Worm (Caenorhabditis elegans): ENCODE data around the gene C56G2.22.
A peak's percentile ranks its signal among the peaks of the same experiment; 100 is the strongest.

Gene C56G2.22

DNA sequence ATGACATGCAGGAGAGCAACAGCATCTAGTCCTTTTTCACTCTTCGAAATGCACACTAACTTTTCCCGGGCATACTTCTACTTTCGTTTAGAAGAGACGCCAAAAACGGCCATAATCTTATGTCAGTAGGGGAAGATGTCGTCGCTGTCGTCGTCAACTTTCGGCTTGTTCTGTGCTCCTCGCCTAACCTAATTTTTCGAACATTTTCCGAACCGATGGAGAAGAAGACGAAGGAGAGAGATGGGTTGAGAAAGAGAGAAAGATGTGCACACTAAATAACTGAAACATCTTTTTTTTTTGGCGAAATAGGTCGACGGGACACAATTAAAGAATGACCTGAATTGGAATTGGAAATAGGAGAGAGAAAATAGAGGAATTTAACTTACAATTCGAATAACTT lies 35.9 kb upstream of the C56G2.22 start:
- TF ChIP-seq elt-2 (tag; optimal IDR thresholded peaks at IDR 0.05) (no peak), ama-1 (optimal IDR thresholded peaks at IDR 0.05) (no peak), sox-2 (GFP tag; IDR thresholded peaks at IDR 0.05) (no peak), unc-42 (tag; optimal IDR thresholded peaks at IDR 0.05) (peak; percentile 90), nfya-1 (tag; optimal IDR thresholded peaks at IDR 0.05) (no peak)

DNA sequence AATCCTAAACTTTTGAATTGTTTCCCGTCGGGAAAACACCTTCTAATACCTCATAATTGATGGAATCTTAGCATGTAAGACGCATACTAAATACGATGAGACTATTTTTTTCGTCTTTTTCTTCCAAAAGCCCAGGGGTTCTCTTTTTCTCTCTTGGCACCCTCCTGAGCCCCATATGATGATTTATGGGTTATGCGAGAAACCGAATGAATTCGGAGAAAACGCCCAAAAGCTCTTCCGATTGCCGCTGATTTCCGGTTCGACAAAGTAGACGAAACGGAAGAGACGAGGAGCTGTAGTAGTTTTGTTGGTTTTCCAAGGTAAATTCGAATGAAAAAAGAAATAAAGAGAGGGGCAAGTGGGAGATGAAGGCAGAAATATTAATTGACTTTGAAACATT lies 34.8 kb upstream of the C56G2.22 start:
- TF ChIP-seq ama-1 (optimal IDR thresholded peaks at IDR 0.05) (no peak), odd-2 (tag; optimal IDR thresholded peaks at IDR 0.05) (no peak), dmd-4 (tag; optimal IDR thresholded peaks at IDR 0.05; ENCODE audit: borderline replicate concordance) (no peak)

DNA sequence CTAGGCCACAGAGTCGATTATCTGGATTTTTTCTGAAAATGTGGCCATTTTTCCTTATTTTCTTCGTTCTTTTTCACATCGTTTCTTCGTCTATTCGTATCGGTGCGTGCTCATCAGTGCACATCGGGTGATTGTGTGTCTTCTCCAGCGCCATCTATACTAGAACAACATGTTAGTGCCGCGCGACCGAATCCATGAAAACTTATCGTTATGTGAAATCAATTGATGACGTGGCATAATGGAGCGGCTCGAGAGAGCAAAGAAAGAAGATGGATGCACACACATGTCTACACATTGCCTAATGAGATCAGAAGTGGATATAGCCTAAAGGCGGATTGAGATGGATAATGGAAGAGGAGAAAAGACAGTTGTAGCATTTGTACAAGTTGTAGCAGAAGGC lies 34.0 kb upstream of the C56G2.22 start:
- peak; percentile 34 for TF ChIP-seq unc-42 (tag; optimal IDR thresholded peaks at IDR 0.05)
- no peak for TF ChIP-seq nhr-11 (tag; optimal IDR thresholded peaks at IDR 0.05)

DNA sequence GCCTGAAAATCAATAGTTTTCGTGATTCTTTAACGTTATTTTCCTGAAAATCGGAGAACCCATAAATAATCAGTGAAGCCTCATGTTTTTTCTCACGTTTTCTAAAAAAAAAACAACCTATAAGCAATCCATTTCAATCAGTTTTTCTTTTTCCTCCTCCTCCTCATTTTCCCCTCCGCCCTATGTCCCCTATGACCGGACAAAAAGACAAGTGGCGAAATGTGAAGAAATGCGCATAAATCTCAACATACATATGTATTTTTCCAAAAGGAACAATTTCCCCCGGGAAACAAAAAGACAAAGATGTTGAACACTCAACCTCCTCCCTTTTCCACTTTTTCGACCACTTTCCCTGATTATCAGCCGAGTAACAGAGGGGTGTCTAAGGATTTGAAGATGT lies 30.7 kb upstream of the C56G2.22 start:
- no peak for TF ChIP-seq ceh-2 (tag; optimal IDR thresholded peaks at IDR 0.05)
- TF ChIP-seq ets-4 (tag; optimal IDR thresholded peaks at IDR 0.05), result no peak
- TF ChIP-seq mec-3 (tag; optimal IDR thresholded peaks at IDR 0.05; ENCODE audit: borderline replicate concordance), result no peak
- TF ChIP-seq eyg-1 (tag; optimal IDR thresholded peaks at IDR 0.05), result no peak
- no peak for TF ChIP-seq sdc-2 (tag; optimal IDR thresholded peaks at IDR 0.05)
- TF ChIP-seq ceh-30 (tag; optimal IDR thresholded peaks at IDR 0.05), result no peak
- TF ChIP-seq ceh-14 (tag; optimal IDR thresholded peaks at IDR 0.05), result no peak
- no peak for TF ChIP-seq pha-4 (tag; optimal IDR thresholded peaks at IDR 0.05)
- TF ChIP-seq pax-1 (tag; optimal IDR thresholded peaks at IDR 0.05), result no peak
- no peak for TF ChIP-seq tbx-7 (tag; optimal IDR thresholded peaks at IDR 0.05)
- no peak for TF ChIP-seq dve-1 (tag; optimal IDR thresholded peaks at IDR 0.05)
- TF ChIP-seq nhr-11 (tag; optimal IDR thresholded peaks at IDR 0.05), result no peak
- no peak for TF ChIP-seq rnt-1 (tag; optimal IDR thresholded peaks at IDR 0.05)
- TF ChIP-seq C38D4.7 (GFP tag; optimal IDR thresholded peaks at IDR 0.05), result no peak

DNA sequence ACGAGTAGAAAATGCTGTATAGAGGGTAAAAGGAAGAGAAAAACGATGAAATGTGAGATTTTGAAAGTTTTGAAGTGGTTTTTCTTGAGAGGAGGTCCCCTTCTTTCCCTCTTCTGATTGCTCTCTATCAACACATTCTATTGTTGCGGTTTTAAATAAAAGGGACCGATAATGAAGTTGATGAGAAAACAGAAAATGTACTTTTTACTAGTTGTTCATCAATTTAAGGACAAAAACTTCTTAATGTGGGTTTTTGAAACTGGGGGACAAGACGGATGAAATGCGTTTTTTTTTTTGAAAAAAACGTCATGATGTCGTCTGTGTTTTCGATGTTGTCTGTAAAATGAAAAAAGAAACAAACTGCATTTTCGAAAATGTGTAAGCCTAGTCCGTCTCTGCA lies 29.5 kb upstream of the C56G2.22 start:
- TF ChIP-seq tbx-2 (tag; optimal IDR thresholded peaks at IDR 0.05) (no peak), T23F11.4 (GFP tag; optimal IDR thresholded peaks at IDR 0.05) (no peak), lim-6 (tag; optimal IDR thresholded peaks at IDR 0.05) (no peak), madf-2 (tag; optimal IDR thresholded peaks at IDR 0.05) (no peak), ceh-14 (tag; optimal IDR thresholded peaks at IDR 0.05) (no peak), pha-4 (tag; optimal IDR thresholded peaks at IDR 0.05) (no peak), dve-1 (tag; optimal IDR thresholded peaks at IDR 0.05) (no peak)

DNA sequence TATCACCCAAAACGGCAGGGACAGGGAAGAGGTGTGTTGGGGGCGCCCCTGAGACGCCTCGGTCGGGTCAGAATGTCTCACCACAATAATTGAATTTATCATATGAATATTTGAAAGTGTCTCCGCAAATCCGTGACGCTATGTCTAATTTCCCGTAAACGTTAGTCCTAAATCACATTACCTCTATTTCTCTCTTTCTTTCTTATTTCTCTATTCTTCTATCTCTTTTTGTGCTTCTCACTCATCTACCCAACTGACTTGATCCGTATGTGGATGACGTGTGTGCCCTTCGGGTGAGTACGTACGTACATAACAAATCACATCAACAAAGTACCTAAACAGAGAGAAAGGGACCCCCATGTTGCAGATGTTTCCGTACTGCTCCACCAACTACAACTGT lies 28.9 kb upstream of the C56G2.22 start:
- TF ChIP-seq ceh-30 (tag; optimal IDR thresholded peaks at IDR 0.05), result no peak
- TF ChIP-seq hlh-13 (GFP tag; optimal IDR thresholded peaks at IDR 0.05), result no peak
- no peak for TF ChIP-seq pros-1 (tag; optimal IDR thresholded peaks at IDR 0.05)
- peak; percentile 84 for TF ChIP-seq fkh-10 (GFP tag; optimal IDR thresholded peaks at IDR 0.05)
- TF ChIP-seq unc-42 (tag; optimal IDR thresholded peaks at IDR 0.05), result peak; percentile 99
- TF ChIP-seq ceh-9 (tag; optimal IDR thresholded peaks at IDR 0.05), result no peak

DNA sequence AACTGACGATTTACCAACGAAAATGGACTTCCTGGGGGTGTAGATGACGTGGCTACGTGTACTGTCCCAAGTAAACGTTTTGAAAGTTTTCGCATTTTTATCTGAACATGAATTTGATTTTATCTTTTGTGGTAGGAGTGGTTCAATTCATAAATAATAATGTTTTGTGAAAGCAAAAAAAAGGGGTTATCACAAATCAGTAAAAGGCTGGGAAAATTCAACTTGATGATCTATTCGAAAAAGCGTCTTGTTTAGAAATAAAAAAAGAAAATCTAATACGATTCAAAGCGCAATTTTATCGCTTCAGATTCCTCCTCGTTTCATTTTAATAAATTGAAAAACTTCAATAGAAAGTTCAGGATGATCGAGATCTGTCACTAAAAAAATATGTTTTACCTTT lies 22.1 kb upstream of the C56G2.22 start, which contains the start of gene C56G2.5:
TSS of gene C56G2.5 (minus strand) at position 101 of the 400 bp plus-strand sequence.
- TF ChIP-seq K02D7.2 (tag; optimal IDR thresholded peaks at IDR 0.05) (no peak), Y22D7AL.16 (tag; optimal IDR thresholded peaks at IDR 0.05) (no peak), hlh-30 (tag; optimal IDR thresholded peaks at IDR 0.05; ENCODE audit: insufficient read depth) (no peak), unc-55 (GFP tag; optimal IDR thresholded peaks at IDR 0.05) (no peak), nhr-232 (tag; optimal IDR thresholded peaks at IDR 0.05) (no peak), ceh-9 (tag; optimal IDR thresholded peaks at IDR 0.05) (no peak), unc-3 (GFP tag; conservative IDR thresholded peaks at IDR 0.05) (no peak), unc-3 (tag; optimal IDR thresholded peaks at IDR 0.05) (no peak), lin-11 (tag; optimal IDR thresholded peaks at IDR 0.05) (no peak), elt-4 (tag; optimal IDR thresholded peaks at IDR 0.05) (no peak), mec-3 (tag; optimal IDR thresholded peaks at IDR 0.05; ENCODE audit: borderline replicate concordance) (no peak), pax-1 (tag; optimal IDR thresholded peaks at IDR 0.05) (no peak), T23F11.4 (GFP tag; optimal IDR thresholded peaks at IDR 0.05) (no peak), fkh-6 (tag; optimal IDR thresholded peaks at IDR 0.05) (no peak), pros-1 (tag; optimal IDR thresholded peaks at IDR 0.05) (no peak), ahr-1 (tag; optimal IDR thresholded peaks at IDR 0.05) (no peak), gmeb-2 (tag; optimal IDR thresholded peaks at IDR 0.05) (no peak), syd-9 (tag; optimal IDR thresholded peaks at IDR 0.05) (no peak), pag-3 (tag; optimal IDR thresholded peaks at IDR 0.05; ENCODE audit: borderline replicate concordance) (no peak)

All from whole organism, late embryonic.